Fruit fly (Drosophila melanogaster) whole organism, prepupa: ENCODE results near the gene CG43736.

Experiments used
- Blimp-1 ChIP-seq: fragments of 200-800 bp; sonication (Bioruptor generic); optimal IDR thresholded peaks from 3 replicates; lab custom pipeline; 2017; ENCODE audit warnings: missing biosample characterization, missing genetic modification characterization, mild to moderate bottlenecking, moderate library complexity, missing genetic modification reagents
- CG10669 ChIP-seq: fragments of 200-800 bp; sonication (Bioruptor generic); optimal IDR thresholded peaks from 3 replicates; lab custom pipeline; 2018; ENCODE audit warnings: missing biosample characterization, mild to moderate bottlenecking, missing genetic modification characterization, moderate library complexity
- CG11762 ChIP-seq: fragments of 200-800 bp; sonication (Bioruptor generic); optimal IDR thresholded peaks from 3 replicates; lab custom pipeline; 2016; ENCODE audit warnings: missing biosample characterization, missing genetic modification characterization; ENCODE audit not compliant: insufficient read depth
- CG11902 ChIP-seq: fragments of 200-800 bp; sonication (Bioruptor generic); optimal IDR thresholded peaks from 3 replicates; lab custom pipeline; 2016; ENCODE audit warnings: missing biosample characterization, missing genetic modification characterization
- CG15336 ChIP-seq: fragments of 200-800 bp; sonication (Bioruptor generic); IDR thresholded peaks from 2 replicates; pipeline ENCODE4 v1.3.6; 2022; ENCODE audit warnings: missing biosample characterization, missing genetic modification characterization
- CG16779 ChIP-seq: fragments of 200-800 bp; sonication (Bioruptor generic); optimal IDR thresholded peaks from 3 replicates; lab custom pipeline; 2017; ENCODE audit warnings: missing biosample characterization, mild to moderate bottlenecking, missing genetic modification characterization
- CG3032 ChIP-seq: fragments of 200-800 bp; optimal IDR thresholded peaks from 2 replicates; lab custom pipeline; 2019; ENCODE audit warnings: missing biosample characterization, mild to moderate bottlenecking, missing genetic modification characterization, moderate library complexity
- CG31627 ChIP-seq: fragments of 200-800 bp; sonication (Bioruptor generic); optimal IDR thresholded peaks from 3 replicates; lab custom pipeline; 2016; ENCODE audit warnings: missing biosample characterization, missing genetic modification characterization
- CG32006 ChIP-seq: fragments of 200-800 bp; sonication (Bioruptor generic); optimal IDR thresholded peaks from 3 replicates; lab custom pipeline; 2017; ENCODE audit warnings: missing biosample characterization, mild to moderate bottlenecking, missing genetic modification characterization
- CG34406 ChIP-seq: fragments of 200-800 bp; sonication (Bioruptor generic); optimal IDR thresholded peaks from 3 replicates; lab custom pipeline; 2016; ENCODE audit warnings: missing biosample characterization, missing genetic modification characterization
- CG3919 ChIP-seq: fragments of 200-800 bp; sonication (Bioruptor generic); optimal IDR thresholded peaks from 3 replicates; lab custom pipeline; 2016; ENCODE audit warnings: missing biosample characterization, missing genetic modification characterization
- CG6163 ChIP-seq: fragments of 200-800 bp; sonication (Bioruptor generic); IDR thresholded peaks from 3 replicates; pipeline ENCODE4 v1.3.6; 2022; ENCODE audit warnings: missing biosample characterization, missing genetic modification characterization
- CG6276 ChIP-seq: fragments of 200-800 bp; sonication (Bioruptor generic); optimal IDR thresholded peaks from 2 replicates; lab custom pipeline; 2017; ENCODE audit warnings: missing biosample characterization, mild to moderate bottlenecking, missing genetic modification characterization
- CG6808 ChIP-seq: fragments of 200-800 bp; sonication (Bioruptor generic); optimal IDR thresholded peaks from 3 replicates; lab custom pipeline; 2017; ENCODE audit warnings: missing biosample characterization, missing genetic modification characterization, mild to moderate bottlenecking, moderate library complexity, missing genetic modification reagents
- CG8119 ChIP-seq: fragments of 200-800 bp; sonication (Bioruptor generic); IDR thresholded peaks from 3 replicates; pipeline ENCODE4 v1.3.6; 2022; ENCODE audit warnings: missing biosample characterization, missing genetic modification characterization
- CG8632 ChIP-seq: fragments of 200-800 bp; sonication (Bioruptor generic); optimal IDR thresholded peaks from 3 replicates; lab custom pipeline; 2016; ENCODE audit warnings: missing biosample characterization, missing genetic modification characterization
- Eip78C ChIP-seq: fragments of 200-800 bp; sonication (Bioruptor generic); peaks from one replicate; lab custom pipeline; 2016; ENCODE audit warnings: missing biosample characterization, missing genetic modification characterization
- Ets21C ChIP-seq: fragments of 200-800 bp; sonication (Bioruptor generic); optimal IDR thresholded peaks from 3 replicates; lab custom pipeline; 2016; ENCODE audit warnings: missing biosample characterization, missing genetic modification characterization
- Ets96B ChIP-seq: fragments of 200-800 bp; optimal IDR thresholded peaks from 2 replicates; lab custom pipeline; 2019; ENCODE audit warnings: missing biosample characterization, mild to moderate bottlenecking, missing genetic modification characterization, moderate library complexity
- Gug ChIP-seq: fragments of 200-800 bp; sonication (Bioruptor generic); IDR thresholded peaks from 2 replicates; pipeline ENCODE4 v1.3.6; 2022; ENCODE audit warnings: missing biosample characterization, missing genetic modification characterization
- Hr38 ChIP-seq: sonication (Bioruptor generic); optimal IDR thresholded peaks from 2 replicates; lab custom pipeline; 2016; ENCODE audit warnings: missing biosample characterization, missing genetic modification characterization
- Hr39 ChIP-seq: fragments of 200-800 bp; sonication (Bioruptor generic); optimal IDR thresholded peaks from 2 replicates; lab custom pipeline; 2016; ENCODE audit warnings: missing biosample characterization, missing genetic modification characterization
- Hr4 ChIP-seq: fragments of 200-800 bp; sonication (Bioruptor generic); optimal IDR thresholded peaks from 3 replicates; lab custom pipeline; 2016; ENCODE audit warnings: missing biosample characterization, missing genetic modification characterization
- Lpt ChIP-seq: fragments of 200-800 bp; sonication (Bioruptor generic); optimal IDR thresholded peaks from 3 replicates; lab custom pipeline; 2016; ENCODE audit warnings: missing biosample characterization, missing genetic modification characterization
- OdsH ChIP-seq: fragments of 200-800 bp; sonication (Bioruptor generic); optimal IDR thresholded peaks from 3 replicates; lab custom pipeline; 2016; ENCODE audit warnings: missing biosample characterization, missing genetic modification characterization
- Smox ChIP-seq: fragments of 200-800 bp; sonication (Bioruptor generic); optimal IDR thresholded peaks from 3 replicates; lab custom pipeline; 2016; ENCODE audit warnings: missing biosample characterization, missing genetic modification characterization
- Sox14 ChIP-seq: fragments of 200-800 bp; sonication (Bioruptor generic); optimal IDR thresholded peaks from 3 replicates; lab custom pipeline; 2016; ENCODE audit warnings: missing biosample characterization, missing genetic modification characterization
- dac ChIP-seq: fragments of 200-800 bp; sonication (Bioruptor generic); optimal IDR thresholded peaks from 2 replicates; lab custom pipeline; 2017; ENCODE audit warnings: missing biosample characterization, mild to moderate bottlenecking, missing genetic modification characterization
- dsx ChIP-seq: fragments of 200-800 bp; optimal IDR thresholded peaks from 3 replicates; lab custom pipeline; 2019; ENCODE audit warnings: missing biosample characterization, mild to moderate bottlenecking, missing genetic modification characterization, moderate library complexity; ENCODE audit not compliant: poor library complexity, severe bottlenecking
- eg ChIP-seq: fragments of 200-800 bp; sonication (Bioruptor generic); IDR thresholded peaks from 3 replicates; pipeline ENCODE4 v1.3.6; 2022; ENCODE audit warnings: missing biosample characterization, missing genetic modification characterization
- esn ChIP-seq: fragments of 200-800 bp; sonication (Bioruptor generic); optimal IDR thresholded peaks from 2 replicates; lab custom pipeline; 2016; ENCODE audit warnings: missing biosample characterization, mild to moderate bottlenecking, missing genetic modification characterization, moderate library complexity
- fkh ChIP-seq: fragments of 200-800 bp; sonication (Bioruptor generic); optimal IDR thresholded peaks from 3 replicates; lab custom pipeline; 2017; ENCODE audit warnings: missing biosample characterization, mild to moderate bottlenecking, missing genetic modification characterization, moderate library complexity
- lz ChIP-seq: fragments of 200-800 bp; sonication (Bioruptor generic); optimal IDR thresholded peaks from 3 replicates; lab custom pipeline; 2016; ENCODE audit warnings: missing biosample characterization, missing genetic modification characterization
- net ChIP-seq: fragments of 200-800 bp; sonication (Bioruptor generic); optimal IDR thresholded peaks from 3 replicates; lab custom pipeline; 2016; ENCODE audit warnings: missing biosample characterization, missing genetic modification characterization
- salr ChIP-seq, 2 experiments: fragments of 200-800 bp; sonication (Bioruptor generic); optimal IDR thresholded peaks; 3 replicates each; lab custom pipeline; 2016 to 2018; ENCODE audit warnings: missing biosample characterization in 2 of 2, missing genetic modification characterization in 2 of 2, mild to moderate bottlenecking in 1 of 2
- spab ChIP-seq: fragments of 200-800 bp; sonication (Bioruptor generic); optimal IDR thresholded peaks from 2 replicates; lab custom pipeline; 2017; ENCODE audit warnings: missing biosample characterization, mild to moderate bottlenecking, missing genetic modification characterization, missing genetic modification reagents
- svp ChIP-seq: fragments of 200-800 bp; sonication (Bioruptor generic); peaks from one replicate; lab custom pipeline; 2016; ENCODE audit warnings: missing biosample characterization, missing genetic modification characterization
- vri ChIP-seq: fragments of 200-800 bp; sonication (Bioruptor generic); optimal IDR thresholded peaks from 3 replicates; lab custom pipeline; 2016; ENCODE audit warnings: missing biosample characterization, mild to moderate bottlenecking, missing genetic modification characterization

CG43736 gene

dm6 chrX:6898147-6898546 is 34.5 kb downstream of the CG43736 start:
- no peak for TF ChIP-seq OdsH (GFP tag; lab: Kevin White, UChicago)
- 0 out of 2 replicates have a peak, but pooled peaks have one; percentile 24 for TF ChIP-seq CG15336
- no peak for TF ChIP-seq CG16779 (tag; lab: Kevin White, UChicago)
- peak; percentile 40 for TF ChIP-seq Eip78C
- 0 out of 3 replicates have a peak, but pooled peaks have one; percentile 25 for TF ChIP-seq CG8119 (GFP tag; lab: Robert Waterston, UW)
- TF ChIP-seq CG8632 (GFP tag; lab: Kevin White, UChicago): no peak
- no peak for TF ChIP-seq Sox14

- TF ChIP-seq Lpt (GFP tag; lab: Kevin White, UChicago): no peak
- no peak for TF ChIP-seq CG11902 (GFP tag; lab: Kevin White, UChicago)
- peak; percentile 43 for TF ChIP-seq Hr4 (GFP tag; lab: Kevin White, UChicago)
- TF ChIP-seq CG15336: peak; percentile 39; the same call in 1 of the 2 replicates
- TF ChIP-seq CG32006 (GFP tag; lab: Kevin White, UChicago): peak; percentile 52
- peak; percentile 17; the same call in 1 of the 2 replicates for TF ChIP-seq Gug (GFP tag; lab: Robert Waterston, UW)
- TF ChIP-seq lz (GFP tag; lab: Kevin White, UChicago): no peak
- TF ChIP-seq Smox: no peak
- peak; percentile 58; the same call in 2 of the 3 replicates for TF ChIP-seq eg (GFP tag; lab: Robert Waterston, UW)
- no peak for TF ChIP-seq CG31627 (GFP tag; lab: Kevin White, UChicago)
- TF ChIP-seq Hr38 (GFP tag; lab: Kevin White, UChicago): no peak
- peak; percentile 8 for TF ChIP-seq CG6276 (GFP tag; lab: Kevin White, UChicago)
- no peak for TF ChIP-seq Ets96B (tag; lab: Kevin White, UChicago)
- TF ChIP-seq spab (GFP tag; lab: Kevin White, UChicago): no peak
- TF ChIP-seq CG11762 (GFP tag; lab: Kevin White, UChicago): no peak
- TF ChIP-seq fkh (GFP tag; lab: Kevin White, UChicago): no peak
Observed at dm6 chrX:6906670-6907069, 43.0 kb downstream of the CG43736 start.

dm6 chrX:6908078-6908477 is 44.4 kb downstream of the CG43736 start, which contains the start of gene CG14431:
Gene CG14431, plus strand, starts transcription at chrX:6908277.
- TF ChIP-seq Hr39 (GFP tag; lab: Kevin White, UChicago): no peak
- TF ChIP-seq CG6163 (GFP tag; lab: Robert Waterston, UW): peak; percentile 46; the same call in 1 of the 3 replicates
- TF ChIP-seq Lpt (GFP tag; lab: Kevin White, UChicago): peak; percentile 9
- peak; percentile 6 for TF ChIP-seq net (GFP tag; lab: Kevin White, UChicago)
- TF ChIP-seq dsx (GFP tag; lab: Kevin White, UChicago): no peak
- peak; percentile 38; the same call in 1 of the 2 replicates for TF ChIP-seq CG15336
- no peak for TF ChIP-seq CG3032 (tag; lab: Kevin White, UChicago)
- no peak for TF ChIP-seq esn (GFP tag; lab: Kevin White, UChicago)
- TF ChIP-seq CG6808 (GFP tag; lab: Kevin White, UChicago): no peak
- no peak for TF ChIP-seq svp (GFP tag; lab: Kevin White, UChicago)
- TF ChIP-seq Ets21C (GFP tag; lab: Kevin White, UChicago): no peak
- TF ChIP-seq Hr38 (GFP tag; lab: Kevin White, UChicago): no peak
- peak; percentile 59; the same call in 1 of the 3 replicates for TF ChIP-seq eg (GFP tag; lab: Robert Waterston, UW)
- peak; percentile 48 for TF ChIP-seq CG6276 (GFP tag; lab: Kevin White, UChicago)
- TF ChIP-seq CG3919: peak; percentile 33
- TF ChIP-seq CG8119 (GFP tag; lab: Robert Waterston, UW): 0 out of 3 replicates have a peak, but pooled peaks have one; percentile 40
- TF ChIP-seq OdsH (GFP tag; lab: Kevin White, UChicago): no peak
- TF ChIP-seq CG34406 (GFP tag; lab: Kevin White, UChicago): no peak
- TF ChIP-seq dac (GFP tag; lab: Kevin White, UChicago): peak; percentile 22
- TF ChIP-seq CG10669 (GFP tag; lab: Kevin White, UChicago): no peak
- TF ChIP-seq salr (GFP tag; optimal IDR thresholded peaks at IDR 0.05; lab: Kevin White, UChicago): no peak
- no peak for TF ChIP-seq vri (GFP tag; lab: Kevin White, UChicago)
- TF ChIP-seq Blimp-1 (GFP tag; lab: Kevin White, UChicago): no peak
